Worm (Caenorhabditis elegans) whole organism, early embryonic: ENCODE measurements around the gene sma-4.

Experiments used
- F13C5.2 ChIP-seq: sonication (generic microtip); optimal IDR thresholded peaks from 2 replicates; lab custom pipeline; 2017; ENCODE audit warnings: mild to moderate bottlenecking, missing genetic modification characterization, inconsistent platforms, missing compliant biosample characterization
- ama-1 ChIP-seq: fragments of 150-350 bp; optimal IDR thresholded peaks from 2 replicates; lab custom pipeline; 2014
- hmg-4 ChIP-seq: fragments of 200-800 bp; sonication (Bioruptor generic); optimal IDR thresholded peaks from 2 replicates; lab custom pipeline; 2018; ENCODE audit warnings: mild to moderate bottlenecking, missing genetic modification characterization, missing compliant biosample characterization
- scrt-1 ChIP-seq: fragments of 200-800 bp; sonication (Bioruptor generic); IDR thresholded peaks from 2 replicates; pipeline ENCODE4 v1.3.6; 2022; ENCODE audit warnings: missing genetic modification characterization, missing compliant biosample characterization
- sea-1 ChIP-seq: fragments of 200-800 bp; sonication (Bioruptor generic); conservative IDR thresholded peaks from 2 replicates; pipeline ENCODE4 v1.3.6; 2022; ENCODE audit warnings: missing genetic modification characterization, missing compliant biosample characterization
- tra-4 ChIP-seq: sonication (generic microtip); optimal IDR thresholded peaks from 2 replicates; lab custom pipeline; 2017; ENCODE audit warnings: missing genetic modification characterization, missing compliant biosample characterization

DNA sequence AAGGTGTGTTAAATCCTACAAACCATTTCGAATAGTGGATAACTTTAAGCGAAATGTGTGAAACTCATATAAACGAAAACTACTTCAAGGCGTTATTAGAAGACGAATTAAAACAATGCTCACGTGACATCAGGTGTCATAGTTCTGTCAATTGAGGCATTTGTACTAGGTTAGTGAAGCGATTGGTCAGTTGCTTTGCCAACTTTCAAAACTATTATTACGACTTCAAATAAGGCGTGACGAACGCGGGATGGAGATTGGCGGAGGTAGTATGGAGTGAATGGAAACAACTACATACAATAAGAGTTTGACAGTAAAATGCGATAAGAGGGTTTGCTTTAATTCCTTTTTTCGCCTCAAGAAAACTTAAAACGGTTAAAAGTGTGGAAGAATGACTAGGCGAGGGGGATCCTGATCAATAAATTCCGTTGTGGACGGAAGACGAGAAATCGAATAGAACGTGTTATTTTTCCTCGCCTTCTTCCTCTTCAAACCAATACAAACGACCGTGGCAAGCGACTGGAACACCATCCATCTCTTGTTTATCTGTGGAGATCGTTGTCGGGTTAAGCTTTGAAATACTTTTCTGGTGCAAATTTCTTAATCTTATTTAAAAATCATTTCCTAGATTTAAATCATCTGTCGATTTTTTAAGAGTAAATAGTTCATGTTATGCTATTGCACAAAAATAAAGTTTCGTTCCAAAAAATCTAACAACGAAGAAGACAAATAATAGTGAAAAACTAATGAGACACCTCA lies 25.0 kb downstream of the sma-4 start:
- no peak for TF ChIP-seq scrt-1 (GFP tag; lab: Robert Waterston, UW)
- TF ChIP-seq hmg-4 (GFP tag; lab: Kevin White, UChicago), result no peak
- no peak for TF ChIP-seq tra-4 (tag; lab: Kevin White, UChicago)
- no peak for TF ChIP-seq sea-1 (GFP tag; lab: Robert Waterston, UW)
- TF ChIP-seq F13C5.2, result no peak
- no peak for TF ChIP-seq ama-1 (lab: Kevin White, UChicago)
